Worm (Caenorhabditis elegans) whole organism, late embryonic: Measurements from ENCODE around the gene M117.1.

Experiments
- C08G9.2 ChIP-seq: sonication (generic microtip); optimal IDR thresholded peaks from 2 replicates; lab custom pipeline; 2016; ENCODE audit warnings: mild to moderate bottlenecking, missing genetic modification characterization, moderate library complexity, missing compliant biosample characterization
- F13H6.1 ChIP-seq: sonication (generic microtip); optimal IDR thresholded peaks from 2 replicates; lab custom pipeline; 2016; ENCODE audit warnings: missing genetic modification characterization, missing compliant biosample characterization
- K09A11.1 ChIP-seq: sonication (generic microtip); optimal IDR thresholded peaks from 2 replicates; lab custom pipeline; 2017; ENCODE audit warnings: antibody characterized with exemption, mild to moderate bottlenecking, missing genetic modification characterization, missing compliant biosample characterization; ENCODE audit not compliant: insufficient read depth
- T23F11.4 ChIP-seq: fragments of 200-800 bp; sonication (Bioruptor generic); optimal IDR thresholded peaks from 2 replicates; lab custom pipeline; 2018; ENCODE audit warnings: mild to moderate bottlenecking, missing genetic modification characterization, missing compliant biosample characterization
- ahr-1 ChIP-seq: sonication (generic microtip); optimal IDR thresholded peaks from 2 replicates; lab custom pipeline; 2016; ENCODE audit warnings: missing genetic modification characterization, missing compliant biosample characterization
- ama-1 ChIP-seq: fragments of 150-350 bp; optimal IDR thresholded peaks from 2 replicates; lab custom pipeline; 2014
- ceh-14 ChIP-seq: sonication (generic microtip); optimal IDR thresholded peaks from 2 replicates; lab custom pipeline; 2016; ENCODE audit warnings: missing genotype, missing genetic modification characterization, missing compliant biosample characterization
- ceh-2 ChIP-seq: sonication (generic microtip); optimal IDR thresholded peaks from 2 replicates; lab custom pipeline; 2016; ENCODE audit warnings: missing genotype, missing genetic modification characterization, missing compliant biosample characterization
- ceh-22 ChIP-seq: sonication (generic microtip); optimal IDR thresholded peaks from 2 replicates; lab custom pipeline; 2017; ENCODE audit warnings: missing biosample characterization, missing genetic modification characterization
- ceh-30 ChIP-seq: fragments of 150-350 bp; optimal IDR thresholded peaks from 2 replicates; lab custom pipeline; 2014; ENCODE audit warnings: missing biosample characterization, missing genetic modification characterization
- ceh-31 ChIP-seq: sonication (generic microtip); optimal IDR thresholded peaks from 2 replicates; lab custom pipeline; 2016; ENCODE audit warnings: missing genetic modification characterization, missing compliant biosample characterization
- ceh-34 ChIP-seq: sonication (generic microtip); optimal IDR thresholded peaks from 2 replicates; lab custom pipeline; 2016; ENCODE audit warnings: mild to moderate bottlenecking, missing genetic modification characterization, missing compliant biosample characterization
- ceh-45 ChIP-seq: fragments of 200-800 bp; sonication (Bioruptor generic); IDR thresholded peaks from 2 replicates; pipeline ENCODE4 v1.3.6; 2022; ENCODE audit warnings: missing genetic modification reagents, missing genetic modification characterization, missing compliant biosample characterization
- ceh-6 ChIP-seq: fragments of 200-800 bp; sonication (Bioruptor generic); optimal IDR thresholded peaks from 2 replicates; lab custom pipeline; 2018; ENCODE audit warnings: mild to moderate bottlenecking, missing genetic modification characterization, missing compliant biosample characterization
- ceh-9 ChIP-seq: sonication (generic microtip); optimal IDR thresholded peaks from 2 replicates; lab custom pipeline; 2016; ENCODE audit warnings: mild to moderate bottlenecking, missing genetic modification characterization, inconsistent platforms, missing compliant biosample characterization
- che-1 ChIP-seq: sonication (generic microtip); optimal IDR thresholded peaks from 2 replicates; lab custom pipeline; 2016; ENCODE audit warnings: mild to moderate bottlenecking, missing genetic modification characterization, missing compliant biosample characterization
- dve-1 ChIP-seq: sonication (generic microtip); optimal IDR thresholded peaks from 2 replicates; lab custom pipeline; 2017; ENCODE audit warnings: antibody characterized with exemption, mild to moderate bottlenecking, missing genetic modification characterization, missing compliant biosample characterization
- elt-4 ChIP-seq: sonication (generic microtip); optimal IDR thresholded peaks from 2 replicates; lab custom pipeline; 2016; ENCODE audit warnings: missing genetic modification characterization, missing compliant biosample characterization
- fkh-10 ChIP-seq: fragments of 150-350 bp; optimal IDR thresholded peaks from 2 replicates; lab custom pipeline; 2014; ENCODE audit warnings: missing biosample characterization, missing genetic modification reagents, missing genetic modification characterization
- fkh-6 ChIP-seq: sonication (generic microtip); optimal IDR thresholded peaks from 2 replicates; lab custom pipeline; 2016; ENCODE audit warnings: missing genetic modification characterization, missing compliant biosample characterization
- gmeb-2 ChIP-seq: sonication (generic microtip); optimal IDR thresholded peaks from 2 replicates; lab custom pipeline; 2016; ENCODE audit warnings: missing genetic modification characterization, inconsistent platforms, missing compliant biosample characterization
- hlh-13 ChIP-seq: fragments of 200-800 bp; sonication (Bioruptor generic); optimal IDR thresholded peaks from 2 replicates; lab custom pipeline; 2018; ENCODE audit warnings: mild to moderate bottlenecking, missing genetic modification characterization, missing compliant biosample characterization
- hlh-30 ChIP-seq: sonication (generic microtip); optimal IDR thresholded peaks from 2 replicates; lab custom pipeline; 2017; ENCODE audit warnings: antibody characterized with exemption, missing genetic modification characterization, missing compliant biosample characterization; ENCODE audit not compliant: insufficient read depth
- hlh-6 ChIP-seq: sonication (generic microtip); optimal IDR thresholded peaks from 2 replicates; lab custom pipeline; 2016; ENCODE audit warnings: missing genotype, missing genetic modification characterization, missing compliant biosample characterization
- hlh-8 ChIP-seq: sonication (generic microtip); optimal IDR thresholded peaks from 2 replicates; lab custom pipeline; 2016; ENCODE audit warnings: missing genotype, missing genetic modification characterization, missing compliant biosample characterization
- lim-6 ChIP-seq: sonication (generic microtip); optimal IDR thresholded peaks from 2 replicates; lab custom pipeline; 2016; ENCODE audit warnings: missing genetic modification characterization, missing compliant biosample characterization
- lin-11 ChIP-seq: fragments of 200-800 bp; sonication (Bioruptor generic); optimal IDR thresholded peaks from 2 replicates; lab custom pipeline; 2018; ENCODE audit warnings: mild to moderate bottlenecking, missing genetic modification characterization, missing compliant biosample characterization
- madf-2 ChIP-seq: sonication (generic microtip); optimal IDR thresholded peaks from 2 replicates; lab custom pipeline; 2017; ENCODE audit warnings: missing genetic modification characterization, missing compliant biosample characterization
- mec-3 ChIP-seq: sonication (generic microtip); optimal IDR thresholded peaks from 2 replicates; lab custom pipeline; 2016; ENCODE audit warnings: borderline replicate concordance, missing genetic modification characterization, missing compliant biosample characterization
- nfya-1 ChIP-seq: sonication (generic microtip); optimal IDR thresholded peaks from 2 replicates; lab custom pipeline; 2017; ENCODE audit warnings: missing genetic modification characterization, mild to moderate bottlenecking, missing compliant biosample characterization, antibody characterized with exemption, moderate library complexity
- nhr-232 ChIP-seq: sonication (generic microtip); optimal IDR thresholded peaks from 2 replicates; lab custom pipeline; 2016; ENCODE audit warnings: missing genetic modification characterization, missing compliant biosample characterization
- odd-2 ChIP-seq: sonication (generic microtip); optimal IDR thresholded peaks from 2 replicates; lab custom pipeline; 2017; ENCODE audit warnings: antibody characterized with exemption, mild to moderate bottlenecking, missing genetic modification characterization, missing compliant biosample characterization
- pag-3 ChIP-seq: sonication (generic microtip); optimal IDR thresholded peaks from 2 replicates; lab custom pipeline; 2016; ENCODE audit warnings: missing compliant biosample characterization, missing genetic modification characterization, borderline replicate concordance
- pat-9 ChIP-seq: fragments of 200-800 bp; sonication (Bioruptor generic); optimal IDR thresholded peaks from 2 replicates; lab custom pipeline; 2018; ENCODE audit warnings: mild to moderate bottlenecking, missing genetic modification characterization, moderate library complexity, missing compliant biosample characterization
- pha-2 ChIP-seq: sonication (generic microtip); optimal IDR thresholded peaks from 2 replicates; lab custom pipeline; 2017; ENCODE audit warnings: mild to moderate bottlenecking, missing genetic modification characterization, missing compliant biosample characterization
- pqm-1 ChIP-seq: sonication (generic microtip); optimal IDR thresholded peaks from 2 replicates; lab custom pipeline; 2016; ENCODE audit warnings: missing genetic modification characterization, missing compliant biosample characterization
- sox-2 ChIP-seq: fragments of 200-800 bp; sonication (Bioruptor generic); IDR thresholded peaks from 2 replicates; pipeline ENCODE4 v1.3.6; 2022; ENCODE audit warnings: missing genetic modification reagents, missing genetic modification characterization, missing compliant biosample characterization
- tbx-7 ChIP-seq: sonication (generic microtip); optimal IDR thresholded peaks from 2 replicates; lab custom pipeline; 2016; ENCODE audit warnings: missing genotype, missing genetic modification characterization, missing compliant biosample characterization
- ttx-3 ChIP-seq: sonication (generic microtip); optimal IDR thresholded peaks from 2 replicates; lab custom pipeline; 2016; ENCODE audit warnings: missing genetic modification reagents, missing genetic modification characterization, missing compliant biosample characterization
- unc-42 ChIP-seq: sonication (generic microtip); optimal IDR thresholded peaks from 2 replicates; lab custom pipeline; 2016; ENCODE audit warnings: missing genotype, missing genetic modification characterization, missing compliant biosample characterization
- unc-86 ChIP-seq: sonication (generic microtip); optimal IDR thresholded peaks from 2 replicates; lab custom pipeline; 2016; ENCODE audit warnings: missing genetic modification characterization, missing compliant biosample characterization
- ztf-16 ChIP-seq: sonication (generic microtip); optimal IDR thresholded peaks from 2 replicates; lab custom pipeline; 2017; ENCODE audit warnings: missing genetic modification characterization, missing compliant biosample characterization

M117.1 gene

ce11 chrIV:11857159-11857565 lies 43.1 kb downstream of the M117.1 start (continued):
- TF ChIP-seq ttx-3 (no peak), dve-1 (tag; lab: Kevin White, UChicago) (peak; percentile 61), T23F11.4 (GFP tag; lab: Kevin White, UChicago) (peak; percentile 7), K09A11.1 (tag; lab: Kevin White, UChicago) (peak; percentile 6), ceh-9 (no peak), hlh-13 (GFP tag; lab: Kevin White, UChicago) (no peak), nfya-1 (peak; percentile 98), pha-2 (tag; lab: Kevin White, UChicago) (no peak), ceh-34 (tag; lab: Kevin White, UChicago) (peak; percentile 72), hlh-6 (tag; lab: Kevin White, UChicago) (peak; percentile 44), ceh-22 (tag; lab: Kevin White, UChicago) (no peak), ceh-30 (tag; lab: Kevin White, UChicago) (no peak), pqm-1 (tag; lab: Kevin White, UChicago) (no peak), ceh-2 (no peak), hlh-30 (tag; lab: Kevin White, UChicago) (no peak), ama-1 (lab: Kevin White, UChicago) (no peak), elt-4 (no peak), fkh-6 (no peak), che-1 (tag; lab: Kevin White, UChicago) (no peak), fkh-10 (GFP tag; lab: Kevin White, UChicago) (no peak), odd-2 (tag; lab: Kevin White, UChicago) (no peak), F13H6.1 (peak; percentile 16), ceh-45 (GFP tag; lab: Robert Waterston, UW) (no peak), sox-2 (GFP tag; lab: Robert Waterston, UW) (no peak), hlh-8 (tag; lab: Kevin White, UChicago) (no peak), lim-6 (no peak), nhr-232 (tag; lab: Kevin White, UChicago) (no peak), ceh-6 (GFP tag; lab: Kevin White, UChicago) (no peak), pat-9 (tag; lab: Kevin White, UChicago) (peak; percentile 47), C08G9.2 (tag; lab: Kevin White, UChicago) (peak; percentile 44)

- TF ChIP-seq fkh-10 (GFP tag; lab: Kevin White, UChicago): no peak
- TF ChIP-seq mec-3: no peak
- no peak for TF ChIP-seq nhr-232 (tag; lab: Kevin White, UChicago)
- no peak for TF ChIP-seq gmeb-2 (tag; lab: Kevin White, UChicago)
- TF ChIP-seq madf-2 (tag; lab: Kevin White, UChicago): no peak
- no peak for TF ChIP-seq fkh-6
- no peak for TF ChIP-seq C08G9.2 (tag; lab: Kevin White, UChicago)
- no peak for TF ChIP-seq unc-42 (tag; lab: Kevin White, UChicago)
- no peak for TF ChIP-seq tbx-7 (tag; lab: Kevin White, UChicago)
- no peak for TF ChIP-seq ahr-1 (tag; lab: Kevin White, UChicago)
- TF ChIP-seq ztf-16 (tag; lab: Kevin White, UChicago): no peak
- no peak for TF ChIP-seq lin-11 (tag; lab: Kevin White, UChicago)
- no peak for TF ChIP-seq nfya-1
- no peak for TF ChIP-seq T23F11.4 (GFP tag; lab: Kevin White, UChicago)
- TF ChIP-seq elt-4: no peak
- no peak for TF ChIP-seq unc-86 (tag; lab: Kevin White, UChicago)
- TF ChIP-seq K09A11.1 (tag; lab: Kevin White, UChicago): no peak
- no peak for TF ChIP-seq ceh-31 (tag; lab: Kevin White, UChicago)
- TF ChIP-seq pag-3 (tag; lab: Kevin White, UChicago): no peak
- TF ChIP-seq ceh-14 (tag; lab: Kevin White, UChicago): no peak
Observed at ce11 chrIV:11858142-11858541, 44.1 kb downstream of the M117.1 start, which contains the start of gene let-92. Gene let-92, plus strand, starts transcription at chrIV:11858442.
